Worm (Caenorhabditis elegans): ENCODE results near the gene cyp-14A2.

DNA sequence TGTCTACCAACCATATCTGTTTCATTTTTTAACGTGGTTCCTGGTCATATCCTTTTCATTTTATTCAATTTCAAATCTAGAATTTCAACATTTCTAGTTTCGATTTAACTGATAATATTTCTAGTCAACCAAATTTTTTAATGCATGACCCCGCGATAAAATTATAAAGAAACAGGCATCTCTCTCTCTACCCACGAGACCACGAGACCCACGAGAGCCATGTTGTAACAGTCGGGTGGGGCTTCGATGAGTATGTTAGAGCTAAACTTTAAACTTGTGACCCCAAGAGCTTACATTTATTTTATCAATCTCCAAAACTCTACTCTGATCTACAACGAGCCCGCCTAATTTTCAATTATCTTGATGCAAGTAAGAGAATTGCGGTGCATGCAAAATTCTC, 48.8 kb upstream of the cyp-14A2 start:
- TF ChIP-seq pha-4 (tag; optimal IDR thresholded peaks at IDR 0.05) (no peak), R02D3.7 (tag; optimal IDR thresholded peaks at IDR 0.05) (no peak), elt-3 (tag; optimal IDR thresholded peaks at IDR 0.05) (no peak), ama-1 (optimal IDR thresholded peaks at IDR 0.05) (no peak), nhr-77 (tag; optimal IDR thresholded peaks at IDR 0.05) (no peak), lin-39 (tag; optimal IDR thresholded peaks at IDR 0.05) (no peak), nhr-11 (tag; optimal IDR thresholded peaks at IDR 0.05) (no peak), ZK546.5 (tag; optimal IDR thresholded peaks at IDR 0.05) (no peak), nhr-23 (tag; optimal IDR thresholded peaks at IDR 0.05) (no peak), ceh-82 (tag; optimal IDR thresholded peaks at IDR 0.05) (no peak), ztf-11 (tag; optimal IDR thresholded peaks at IDR 0.05) (no peak), ceh-9 (tag; optimal IDR thresholded peaks at IDR 0.05) (no peak)

Data from whole organism, L3 larva.